Fruit fly (Drosophila melanogaster): Measurements from ENCODE around the gene PGRP-SA.
A peak's percentile ranks its signal among the peaks of the same experiment; 100 is the strongest.

Gene PGRP-SA

DNA sequence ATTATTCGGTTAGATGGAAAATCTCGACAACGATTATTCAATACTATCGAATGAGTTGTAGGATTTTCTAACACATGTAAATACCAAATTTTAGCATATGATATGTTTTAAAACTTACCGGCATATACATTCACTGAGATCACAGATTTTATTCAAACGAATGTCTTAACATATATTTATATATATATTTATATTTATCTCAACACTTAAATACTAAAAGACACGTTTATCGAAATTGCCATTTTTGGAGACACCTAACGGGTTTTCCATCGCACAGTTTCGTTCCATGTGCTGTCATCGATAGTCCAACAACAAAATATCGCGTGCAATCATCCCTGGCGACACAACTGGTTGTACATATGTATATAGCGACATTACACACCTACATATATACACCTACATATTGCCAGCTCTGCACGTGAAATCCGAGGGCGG is 50.2 kb downstream of the PGRP-SA start, which contains the start of the genes CG2247 and CG1703 (continued):
- TF ChIP-seq insv (GFP tag; optimal IDR thresholded peaks at IDR 0.05), result peak in 1 of 2 experiments; percentile 45
- no peak for TF ChIP-seq CG15073 (GFP tag; optimal IDR thresholded peaks at IDR 0.05)
- peak; percentile 45 for TF ChIP-seq CG2129 (GFP tag; IDR thresholded peaks at IDR 0.05; ENCODE audit: partially characterized antibody)
- no peak for TF ChIP-seq CG12155 (GFP tag; optimal IDR thresholded peaks at IDR 0.05)
